Worm (Caenorhabditis elegans) whole organism, late embryonic: Measurements from ENCODE around the gene asp-5.

ENCODE experiments used
- C08G9.2 ChIP-seq: sonication (generic microtip); optimal IDR thresholded peaks from 2 replicates; lab custom pipeline; 2016; ENCODE audit warnings: mild to moderate bottlenecking, missing genetic modification characterization, moderate library complexity, missing compliant biosample characterization
- F13H6.1 ChIP-seq: sonication (generic microtip); optimal IDR thresholded peaks from 2 replicates; lab custom pipeline; 2016; ENCODE audit warnings: missing genetic modification characterization, missing compliant biosample characterization
- K02D7.2 ChIP-seq: sonication (generic microtip); optimal IDR thresholded peaks from 2 replicates; lab custom pipeline; 2017; ENCODE audit warnings: mild to moderate bottlenecking, missing genetic modification characterization, missing compliant biosample characterization
- K09A11.1 ChIP-seq: sonication (generic microtip); optimal IDR thresholded peaks from 2 replicates; lab custom pipeline; 2017; ENCODE audit warnings: antibody characterized with exemption, mild to moderate bottlenecking, missing genetic modification characterization, missing compliant biosample characterization; ENCODE audit not compliant: insufficient read depth
- Y22D7AL.16 ChIP-seq: sonication (generic microtip); optimal IDR thresholded peaks from 2 replicates; lab custom pipeline; 2016; ENCODE audit warnings: missing genetic modification characterization, missing compliant biosample characterization
- ahr-1 ChIP-seq: sonication (generic microtip); optimal IDR thresholded peaks from 2 replicates; lab custom pipeline; 2016; ENCODE audit warnings: missing genetic modification characterization, missing compliant biosample characterization
- ama-1 ChIP-seq: fragments of 150-350 bp; optimal IDR thresholded peaks from 2 replicates; lab custom pipeline; 2014
- ceh-14 ChIP-seq: sonication (generic microtip); optimal IDR thresholded peaks from 2 replicates; lab custom pipeline; 2016; ENCODE audit warnings: missing genotype, missing genetic modification characterization, missing compliant biosample characterization
- ceh-22 ChIP-seq: sonication (generic microtip); optimal IDR thresholded peaks from 2 replicates; lab custom pipeline; 2017; ENCODE audit warnings: missing biosample characterization, missing genetic modification characterization
- ceh-24 ChIP-seq: sonication (generic microtip); optimal IDR thresholded peaks from 2 replicates; lab custom pipeline; 2016; ENCODE audit warnings: mild to moderate bottlenecking, missing genetic modification characterization, missing compliant biosample characterization
- ceh-31 ChIP-seq: sonication (generic microtip); optimal IDR thresholded peaks from 2 replicates; lab custom pipeline; 2016; ENCODE audit warnings: missing genetic modification characterization, missing compliant biosample characterization
- ceh-45 ChIP-seq: fragments of 200-800 bp; sonication (Bioruptor generic); IDR thresholded peaks from 2 replicates; pipeline ENCODE4 v1.3.6; 2022; ENCODE audit warnings: missing genetic modification reagents, missing genetic modification characterization, missing compliant biosample characterization
- ceh-6 ChIP-seq: fragments of 200-800 bp; sonication (Bioruptor generic); optimal IDR thresholded peaks from 2 replicates; lab custom pipeline; 2018; ENCODE audit warnings: mild to moderate bottlenecking, missing genetic modification characterization, missing compliant biosample characterization
- che-1 ChIP-seq: sonication (generic microtip); optimal IDR thresholded peaks from 2 replicates; lab custom pipeline; 2016; ENCODE audit warnings: mild to moderate bottlenecking, missing genetic modification characterization, missing compliant biosample characterization
- dmd-4 ChIP-seq: sonication (generic microtip); optimal IDR thresholded peaks from 2 replicates; lab custom pipeline; 2016; ENCODE audit warnings: borderline replicate concordance, missing genetic modification characterization, missing compliant biosample characterization
- dve-1 ChIP-seq: sonication (generic microtip); optimal IDR thresholded peaks from 2 replicates; lab custom pipeline; 2017; ENCODE audit warnings: antibody characterized with exemption, mild to moderate bottlenecking, missing genetic modification characterization, missing compliant biosample characterization
- elt-2 ChIP-seq: sonication (generic microtip); optimal IDR thresholded peaks from 2 replicates; lab custom pipeline; 2016; ENCODE audit warnings: missing genetic modification reagents, missing genetic modification characterization, missing compliant biosample characterization
- ets-4 ChIP-seq: sonication (generic microtip); optimal IDR thresholded peaks from 2 replicates; lab custom pipeline; 2016; ENCODE audit warnings: missing genetic modification characterization, missing compliant biosample characterization
- fax-1 ChIP-seq: sonication (generic microtip); optimal IDR thresholded peaks from 2 replicates; lab custom pipeline; 2016; ENCODE audit warnings: missing genotype, missing genetic modification characterization, missing compliant biosample characterization
- fkh-6 ChIP-seq: sonication (generic microtip); optimal IDR thresholded peaks from 2 replicates; lab custom pipeline; 2016; ENCODE audit warnings: missing genetic modification characterization, missing compliant biosample characterization
- gmeb-2 ChIP-seq: sonication (generic microtip); optimal IDR thresholded peaks from 2 replicates; lab custom pipeline; 2016; ENCODE audit warnings: missing genetic modification characterization, inconsistent platforms, missing compliant biosample characterization
- hlh-15 ChIP-seq: sonication (generic microtip); optimal IDR thresholded peaks from 2 replicates; lab custom pipeline; 2016; ENCODE audit warnings: missing genetic modification characterization, missing compliant biosample characterization
- hlh-30 ChIP-seq: sonication (generic microtip); optimal IDR thresholded peaks from 2 replicates; lab custom pipeline; 2017; ENCODE audit warnings: antibody characterized with exemption, missing genetic modification characterization, missing compliant biosample characterization; ENCODE audit not compliant: insufficient read depth
- lin-11 ChIP-seq: fragments of 200-800 bp; sonication (Bioruptor generic); optimal IDR thresholded peaks from 2 replicates; lab custom pipeline; 2018; ENCODE audit warnings: mild to moderate bottlenecking, missing genetic modification characterization, missing compliant biosample characterization
- nfya-1 ChIP-seq: sonication (generic microtip); optimal IDR thresholded peaks from 2 replicates; lab custom pipeline; 2017; ENCODE audit warnings: missing genetic modification characterization, mild to moderate bottlenecking, missing compliant biosample characterization, antibody characterized with exemption, moderate library complexity
- nhr-11 ChIP-seq: fragments of 150-350 bp; optimal IDR thresholded peaks from 2 replicates; lab custom pipeline; 2014; ENCODE audit warnings: missing biosample characterization, missing genetic modification characterization
- pat-9 ChIP-seq: fragments of 200-800 bp; sonication (Bioruptor generic); optimal IDR thresholded peaks from 2 replicates; lab custom pipeline; 2018; ENCODE audit warnings: mild to moderate bottlenecking, missing genetic modification characterization, moderate library complexity, missing compliant biosample characterization
- pha-4 ChIP-seq: fragments of 150-350 bp; optimal IDR thresholded peaks from 2 replicates; lab custom pipeline; 2018; ENCODE audit warnings: missing biosample characterization, missing genetic modification reagents, missing genetic modification characterization
- pros-1 ChIP-seq: fragments of 150-350 bp; optimal IDR thresholded peaks from 2 replicates; lab custom pipeline; 2014; ENCODE audit warnings: missing biosample characterization, missing genetic modification reagents, missing genetic modification characterization
- rnt-1 ChIP-seq: sonication (generic microtip); optimal IDR thresholded peaks from 2 replicates; lab custom pipeline; 2016; ENCODE audit warnings: missing genetic modification characterization, missing compliant biosample characterization
- sdc-2 ChIP-seq: sonication (generic microtip); optimal IDR thresholded peaks from 2 replicates; lab custom pipeline; 2016; ENCODE audit warnings: missing genotype, missing genetic modification characterization, missing compliant biosample characterization
- sox-4 ChIP-seq: sonication (generic microtip); optimal IDR thresholded peaks from 2 replicates; lab custom pipeline; 2017; ENCODE audit warnings: mild to moderate bottlenecking, missing genetic modification characterization, inconsistent platforms, missing compliant biosample characterization
- tbx-2 ChIP-seq: sonication (generic microtip); optimal IDR thresholded peaks from 2 replicates; lab custom pipeline; 2016; ENCODE audit warnings: missing genetic modification characterization, missing compliant biosample characterization
- tbx-7 ChIP-seq: sonication (generic microtip); optimal IDR thresholded peaks from 2 replicates; lab custom pipeline; 2016; ENCODE audit warnings: missing genotype, missing genetic modification characterization, missing compliant biosample characterization
- ttx-3 ChIP-seq: sonication (generic microtip); optimal IDR thresholded peaks from 2 replicates; lab custom pipeline; 2016; ENCODE audit warnings: missing genetic modification reagents, missing genetic modification characterization, missing compliant biosample characterization
- unc-3 ChIP-seq, 2 experiments: fragments of 200-800 bp in 1 of 2; sonication (Bioruptor generic) in 1 of 2; sonication (generic microtip) in 1 of 2; conservative IDR thresholded peaks in 1 of 2; optimal IDR thresholded peaks in 1 of 2; 2 replicates each; pipeline versions ENCODE4 v1.3.6 to Lab custom; 2016 to 2022; ENCODE audit warnings: missing compliant biosample characterization in 2 of 2, missing genetic modification characterization in 2 of 2, missing genetic modification reagents in 1 of 2
- unc-42 ChIP-seq: sonication (generic microtip); optimal IDR thresholded peaks from 2 replicates; lab custom pipeline; 2016; ENCODE audit warnings: missing genotype, missing genetic modification characterization, missing compliant biosample characterization
- unc-55 ChIP-seq: sonication (generic microtip); optimal IDR thresholded peaks from 2 replicates; lab custom pipeline; 2017; ENCODE audit warnings: missing biosample characterization, missing genetic modification reagents, missing genetic modification characterization
- unc-86 ChIP-seq: sonication (generic microtip); optimal IDR thresholded peaks from 2 replicates; lab custom pipeline; 2016; ENCODE audit warnings: missing genetic modification characterization, missing compliant biosample characterization
- zip-5 ChIP-seq: sonication (generic microtip); optimal IDR thresholded peaks from 2 replicates; lab custom pipeline; 2016; ENCODE audit warnings: missing genetic modification characterization, missing compliant biosample characterization

asp-5 gene

DNA sequence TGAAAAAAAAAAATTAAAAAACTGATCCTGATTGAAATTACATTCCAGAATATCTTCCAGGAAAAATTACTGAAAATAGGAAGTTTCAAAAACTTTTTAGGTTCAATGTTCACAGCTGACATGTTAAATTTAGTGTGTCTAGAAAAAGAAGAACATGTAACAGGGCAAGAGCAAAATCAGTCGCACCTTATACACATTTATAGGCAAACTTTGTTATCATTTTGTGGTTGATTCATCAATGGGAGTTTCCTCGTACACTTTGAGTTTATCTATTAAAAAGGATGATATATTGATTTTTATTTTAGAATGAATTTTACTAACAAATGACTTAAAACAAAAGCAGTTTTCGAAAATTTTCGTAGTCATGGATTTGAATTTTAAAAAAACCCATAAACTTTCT is 29.0 kb upstream of the asp-5 start:
- TF ChIP-seq ceh-45 (GFP tag; lab: Robert Waterston, UW) (no peak), Y22D7AL.16 (no peak), pat-9 (no peak), gmeb-2 (tag; lab: Kevin White, UChicago) (no peak), sox-4 (tag; lab: Kevin White, UChicago) (no peak), ets-4 (tag; lab: Kevin White, UChicago) (no peak), sdc-2 (tag; lab: Kevin White, UChicago) (no peak), ceh-14 (no peak), K02D7.2 (tag; lab: Kevin White, UChicago) (no peak), unc-55 (GFP tag; lab: Kevin White, UChicago) (no peak), ceh-24 (tag; lab: Kevin White, UChicago) (no peak), dmd-4 (no peak), unc-3 (GFP tag; conservative IDR thresholded peaks at IDR 0.05; lab: Robert Waterston, UW) (no peak), unc-3 (tag; optimal IDR thresholded peaks at IDR 0.05; lab: Kevin White, UChicago) (no peak), ceh-6 (GFP tag; lab: Kevin White, UChicago) (no peak), K09A11.1 (tag; lab: Kevin White, UChicago) (no peak)

DNA sequence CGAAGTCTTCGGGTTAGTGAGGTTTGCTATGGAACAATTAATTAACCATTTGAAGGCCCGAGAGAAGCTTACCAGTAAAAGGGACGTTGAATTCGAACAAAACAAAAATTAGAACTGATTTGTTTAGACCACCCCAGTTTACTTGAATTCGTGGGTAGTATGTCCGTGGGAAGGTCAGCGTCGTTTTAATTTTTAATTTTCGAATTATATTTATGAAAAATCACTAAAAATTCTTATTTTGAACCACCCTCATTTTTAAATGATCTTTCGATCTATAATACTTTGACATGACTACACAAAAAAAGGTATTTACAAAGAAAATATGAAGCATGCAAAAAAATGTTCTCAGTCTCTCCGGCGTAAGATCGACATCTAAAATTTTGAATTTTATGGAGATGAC is 26.7 kb upstream of the asp-5 start, which contains the start of gene C16D9.5:
Gene C16D9.5 (minus strand): TSS at position 101 of the 400 bp plus-strand sequence.
- TF ChIP-seq ceh-31 (no peak), unc-55 (GFP tag; lab: Kevin White, UChicago) (no peak), elt-2 (tag; lab: Kevin White, UChicago) (no peak), pat-9 (no peak), sdc-2 (tag; lab: Kevin White, UChicago) (no peak), unc-86 (tag; lab: Kevin White, UChicago) (no peak), ceh-24 (tag; lab: Kevin White, UChicago) (no peak), hlh-30 (tag; lab: Kevin White, UChicago) (no peak), pros-1 (tag; lab: Kevin White, UChicago) (no peak), nfya-1 (tag; lab: Kevin White, UChicago) (no peak), ahr-1 (tag; lab: Kevin White, UChicago) (no peak), tbx-7 (tag; lab: Kevin White, UChicago) (no peak), rnt-1 (tag; lab: Kevin White, UChicago) (no peak), fax-1 (tag; lab: Kevin White, UChicago) (no peak), ttx-3 (no peak)
- TF ChIP-seq, all 69 proteins: peak for 0

DNA sequence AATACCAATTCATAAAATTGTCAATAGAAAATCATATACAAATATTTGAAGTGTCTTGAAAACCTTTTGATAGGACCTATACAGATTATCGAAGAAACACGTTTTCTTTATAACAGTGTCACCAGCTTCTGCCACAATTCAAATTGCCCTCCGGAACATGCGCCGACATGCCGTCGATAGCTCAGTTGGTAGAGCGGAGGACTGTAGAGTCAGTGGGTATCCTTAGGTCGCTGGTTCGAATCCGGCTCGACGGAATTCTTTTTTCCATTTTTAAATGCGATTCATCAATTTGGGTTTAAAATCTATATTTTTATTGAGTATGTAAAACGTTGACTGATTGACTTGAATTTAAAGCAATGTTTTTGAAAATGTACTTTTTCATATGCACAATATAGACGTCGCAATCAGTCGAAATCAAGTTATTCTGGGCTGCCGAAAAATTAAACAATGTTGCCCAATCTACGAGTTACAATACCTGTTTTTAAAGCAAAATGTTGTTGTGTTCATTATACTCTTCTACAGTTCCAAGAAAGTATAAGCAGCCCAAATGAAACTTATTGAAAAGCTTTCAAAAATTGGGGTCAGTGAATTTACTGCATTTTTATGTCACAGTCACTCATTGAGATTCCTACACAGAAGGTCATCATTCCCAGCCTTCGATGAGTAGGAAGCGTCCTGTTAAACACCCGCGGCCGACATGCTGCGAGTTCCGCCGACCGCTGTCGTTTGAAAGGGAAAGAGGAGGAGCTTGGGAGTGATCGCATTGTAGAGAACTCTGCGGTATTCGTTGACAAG is 24.7 kb upstream of the asp-5 start:
- TF ChIP-seq tbx-2 (no peak), nhr-11 (tag; lab: Kevin White, UChicago) (no peak), hlh-15 (tag; lab: Kevin White, UChicago) (no peak), C08G9.2 (tag; lab: Kevin White, UChicago) (no peak), ceh-31 (no peak), pha-4 (tag; lab: Kevin White, UChicago) (no peak), ama-1 (lab: Kevin White, UChicago) (peak; percentile 74), ceh-22 (tag; lab: Kevin White, UChicago) (no peak), fkh-6 (tag; lab: Kevin White, UChicago) (peak; percentile 2), elt-2 (tag; lab: Kevin White, UChicago) (peak; percentile 32), che-1 (tag; lab: Kevin White, UChicago) (no peak), unc-42 (tag; lab: Kevin White, UChicago) (no peak), dve-1 (tag; lab: Kevin White, UChicago) (no peak), F13H6.1 (tag; lab: Kevin White, UChicago) (no peak), lin-11 (tag; lab: Kevin White, UChicago) (no peak), zip-5 (tag; lab: Kevin White, UChicago) (no peak)
